Worm (Caenorhabditis elegans) whole organism, L4 larva: ENCODE results near the gene acl-9.
A peak's percentile ranks its signal among the peaks of the same experiment; 100 is the strongest.

Experiments used
- F10B5.3 ChIP-seq: sonication (generic microtip); optimal IDR thresholded peaks from 2 replicates; lab custom pipeline; 2016; ENCODE audit warnings: mild to moderate bottlenecking, missing genetic modification characterization, missing compliant biosample characterization
- T26A8.4 ChIP-seq: fragments of 200-800 bp; sonication (Bioruptor generic); IDR thresholded peaks from 2 replicates; pipeline ENCODE4 v1.3.6; 2022; ENCODE audit warnings: missing genetic modification characterization, missing compliant biosample characterization
- Y105C5A.15 ChIP-seq: fragments of 200-800 bp; sonication (Bioruptor generic); IDR thresholded peaks from 2 replicates; pipeline ENCODE4 v1.3.6; 2022; ENCODE audit warnings: missing genetic modification characterization, missing compliant biosample characterization
- ZK337.2 ChIP-seq: fragments of 200-800 bp; sonication (Bioruptor generic); IDR thresholded peaks from 2 replicates; pipeline ENCODE4 v1.3.6; 2022; ENCODE audit warnings: missing genetic modification reagents, missing genetic modification characterization, missing compliant biosample characterization
- ama-1 ChIP-seq: fragments of 150-350 bp; optimal IDR thresholded peaks from 2 replicates; lab custom pipeline; 2014; ENCODE audit warnings: inconsistent platforms, mixed read lengths
- ceh-28 ChIP-seq: fragments of 150-350 bp; optimal IDR thresholded peaks from 2 replicates; lab custom pipeline; 2014; ENCODE audit warnings: missing biosample characterization, missing genetic modification reagents, missing genetic modification characterization
- ceh-44 ChIP-seq: fragments of 200-800 bp; sonication (Bioruptor generic); IDR thresholded peaks from 2 replicates; pipeline ENCODE4 v1.3.6; 2022; ENCODE audit warnings: missing genetic modification reagents, missing genetic modification characterization, missing compliant biosample characterization
- daf-12 ChIP-seq: fragments of 150-350 bp; optimal IDR thresholded peaks from 2 replicates; lab custom pipeline; 2014; ENCODE audit warnings: missing biosample characterization, missing genetic modification reagents, missing genetic modification characterization
- daf-16 ChIP-seq, 3 experiments: sonication (generic microtip); optimal IDR thresholded peaks; 2 replicates each; lab custom pipeline; 2016 to 2017; ENCODE audit warnings: missing genetic modification characterization in 3 of 3, missing genetic modification reagents in 3 of 3, mild to moderate bottlenecking in 2 of 3, missing compliant biosample characterization in 2 of 3, missing biosample characterization in 1 of 3, moderate library complexity in 1 of 3
- dmd-6 ChIP-seq: fragments of 200-800 bp; sonication (Bioruptor generic); IDR thresholded peaks from 2 replicates; pipeline ENCODE4 v1.3.6; 2022; ENCODE audit warnings: missing genetic modification reagents, missing genetic modification characterization, missing compliant biosample characterization
- dpl-1 ChIP-seq: fragments of 150-350 bp; optimal IDR thresholded peaks from 2 replicates; lab custom pipeline; 2014; ENCODE audit warnings: missing biosample characterization, missing genetic modification reagents, missing genetic modification characterization
- duxl-1 ChIP-seq: sonication (generic microtip); optimal IDR thresholded peaks from 2 replicates; lab custom pipeline; 2016; ENCODE audit warnings: mild to moderate bottlenecking, missing genetic modification characterization, moderate library complexity, missing compliant biosample characterization; ENCODE audit not compliant: poor library complexity
- dve-1 ChIP-seq: sonication (generic microtip); optimal IDR thresholded peaks from 2 replicates; lab custom pipeline; 2017; ENCODE audit warnings: antibody characterized with exemption, mild to moderate bottlenecking, missing genetic modification characterization, missing compliant biosample characterization; ENCODE audit not compliant: insufficient read depth
- hlh-11 ChIP-seq: fragments of 200-800 bp; sonication (Bioruptor generic); optimal IDR thresholded peaks from 2 replicates; lab custom pipeline; 2018; ENCODE audit warnings: mild to moderate bottlenecking, missing genetic modification characterization, missing compliant biosample characterization
- lim-7 ChIP-seq: fragments of 200-800 bp; sonication (Bioruptor generic); IDR thresholded peaks from 2 replicates; pipeline ENCODE4 v1.3.6; 2022; ENCODE audit warnings: missing genetic modification characterization, missing compliant biosample characterization
- lin-1 ChIP-seq: fragments of 200-800 bp; sonication (Bioruptor generic); IDR thresholded peaks from 2 replicates; pipeline ENCODE4 v1.3.6; 2022; ENCODE audit warnings: missing genetic modification reagents, missing genetic modification characterization, missing compliant biosample characterization
- lin-38 ChIP-seq: fragments of 200-800 bp; sonication (Bioruptor generic); IDR thresholded peaks from 2 replicates; pipeline ENCODE4 v1.3.6; 2022; ENCODE audit warnings: missing genetic modification reagents, missing genetic modification characterization, missing compliant biosample characterization
- lin-39 ChIP-seq: fragments of 150-350 bp; optimal IDR thresholded peaks from 2 replicates; lab custom pipeline; 2014; ENCODE audit warnings: missing biosample characterization, missing genetic modification reagents, missing genetic modification characterization
- lir-3 ChIP-seq: sonication (generic microtip); optimal IDR thresholded peaks from 2 replicates; lab custom pipeline; 2016; ENCODE audit warnings: mild to moderate bottlenecking, missing genetic modification characterization, missing compliant biosample characterization
- lsy-2 ChIP-seq, 2 experiments: fragments of 150-350 bp in 1 of 2; sonication (generic microtip) in 1 of 2; optimal IDR thresholded peaks; 2 replicates each; lab custom pipeline; 2014 to 2017; ENCODE audit warnings: missing biosample characterization in 2 of 2, missing genetic modification characterization in 2 of 2
- mxl-3 ChIP-seq: fragments of 200-800 bp; sonication (Bioruptor generic); optimal IDR thresholded peaks from 2 replicates; lab custom pipeline; 2018; ENCODE audit warnings: mild to moderate bottlenecking, missing genetic modification characterization, missing compliant biosample characterization
- nhr-102 ChIP-seq: sonication (generic microtip); optimal IDR thresholded peaks from 2 replicates; lab custom pipeline; 2016; ENCODE audit warnings: mild to moderate bottlenecking, missing genetic modification characterization, moderate library complexity, missing compliant biosample characterization
- nhr-111 ChIP-seq: fragments of 200-800 bp; sonication (Bioruptor generic); optimal IDR thresholded peaks from 2 replicates; lab custom pipeline; 2018; ENCODE audit warnings: mild to moderate bottlenecking, missing genetic modification characterization, missing compliant biosample characterization
- nhr-25 ChIP-seq: sonication (generic microtip); optimal IDR thresholded peaks from 2 replicates; lab custom pipeline; 2017; ENCODE audit warnings: missing genetic modification characterization, mild to moderate bottlenecking, missing compliant biosample characterization, antibody characterized with exemption, moderate library complexity, borderline replicate concordance; ENCODE audit not compliant: insufficient read depth
- nhr-28 ChIP-seq: fragments of 150-350 bp; optimal IDR thresholded peaks from 2 replicates; lab custom pipeline; 2014; ENCODE audit warnings: missing biosample characterization, missing genetic modification characterization
- nhr-42 ChIP-seq: fragments of 200-800 bp; sonication (Bioruptor generic); IDR thresholded peaks from 2 replicates; pipeline ENCODE4 v1.3.6; 2022; ENCODE audit warnings: missing genetic modification characterization, missing compliant biosample characterization
- php-3 ChIP-seq: fragments of 200-800 bp; sonication (Bioruptor generic); IDR thresholded peaks from 2 replicates; pipeline ENCODE4 v1.3.6; 2022; ENCODE audit warnings: missing genetic modification reagents, missing genetic modification characterization, missing compliant biosample characterization
- pqm-1 ChIP-seq: sonication (generic microtip); optimal IDR thresholded peaks from 2 replicates; lab custom pipeline; 2017; ENCODE audit warnings: missing biosample characterization, missing genetic modification characterization
- rbr-2 ChIP-seq: sonication (generic microtip); optimal IDR thresholded peaks from 2 replicates; lab custom pipeline; 2016; ENCODE audit warnings: missing genotype, missing genetic modification characterization, missing compliant biosample characterization
- spr-1 ChIP-seq: sonication (generic microtip); optimal IDR thresholded peaks from 2 replicates; lab custom pipeline; 2016; ENCODE audit warnings: mild to moderate bottlenecking, missing genetic modification characterization, missing compliant biosample characterization
- tag-97 ChIP-seq: fragments of 200-800 bp; sonication (Bioruptor generic); IDR thresholded peaks from 2 replicates; pipeline ENCODE4 v1.3.6; 2022; ENCODE audit warnings: missing genetic modification characterization, missing compliant biosample characterization
- tra-1 ChIP-seq: fragments of 200-800 bp; sonication (Bioruptor generic); IDR thresholded peaks from 2 replicates; pipeline ENCODE4 v1.3.6; 2022; ENCODE audit warnings: missing genetic modification reagents, missing genetic modification characterization, missing compliant biosample characterization
- unc-62 ChIP-seq, 3 experiments: fragments of 150-350 bp in 1 of 3; sonication (generic microtip); optimal IDR thresholded peaks in 2 of 3; peaks in 1 of 3; 1 replicate in 1 of 3; 2 replicates in 2 of 3; lab custom pipeline; 2014 to 2017; ENCODE audit warnings: missing biosample characterization in 3 of 3, missing genetic modification characterization in 3 of 3, missing genetic modification reagents in 3 of 3, missing genotype in 1 of 3
- zag-1 ChIP-seq: fragments of 150-350 bp; optimal IDR thresholded peaks from 2 replicates; lab custom pipeline; 2014; ENCODE audit warnings: missing biosample characterization, missing genetic modification characterization
- ztf-7 ChIP-seq: fragments of 150-350 bp; optimal IDR thresholded peaks from 2 replicates; lab custom pipeline; 2014; ENCODE audit warnings: missing biosample characterization, missing genetic modification characterization

Gene acl-9

DNA sequence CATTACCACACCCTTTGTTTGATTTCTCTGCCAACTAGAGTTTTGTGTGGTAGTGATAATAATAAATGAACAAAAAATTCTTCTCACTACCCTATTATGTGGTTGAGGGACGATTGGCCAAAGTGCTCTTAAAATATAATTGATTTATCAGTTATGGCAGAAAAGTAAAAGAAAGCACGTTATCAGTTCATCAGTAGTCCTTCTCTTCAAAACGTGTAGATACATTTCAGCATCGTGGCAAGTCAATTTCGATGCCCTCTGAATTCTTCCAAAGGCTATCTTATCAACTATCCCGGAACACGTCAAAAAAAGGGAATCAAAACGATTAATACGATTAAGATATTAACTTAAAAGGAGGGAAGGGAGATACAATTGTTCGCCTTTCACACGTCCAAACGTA lies 40.0 kb upstream of the acl-9 start (continued):
- no peak for TF ChIP-seq ceh-44
- TF ChIP-seq T26A8.4 (GFP tag; lab: Robert Waterston, UW): no peak
- TF ChIP-seq lim-7: no peak
- peak; percentile 87 for TF ChIP-seq nhr-28 (tag; lab: Kevin White, UChicago)
- no peak; the same call in 1 of the 2 replicates for TF ChIP-seq nhr-42
- TF ChIP-seq duxl-1 (tag; lab: Kevin White, UChicago): no peak
- TF ChIP-seq dpl-1 (GFP tag; lab: Kevin White, UChicago): no peak
- TF ChIP-seq pqm-1 (tag; lab: Kevin White, UChicago): peak; percentile 97
- no peak for TF ChIP-seq Y105C5A.15
- no peak for TF ChIP-seq daf-12 (tag; lab: Kevin White, UChicago)
- no peak for TF ChIP-seq rbr-2 (tag; lab: Kevin White, UChicago)
- no peak for TF ChIP-seq ama-1
- no peak for TF ChIP-seq nhr-25 (tag; lab: Kevin White, UChicago)

DNA sequence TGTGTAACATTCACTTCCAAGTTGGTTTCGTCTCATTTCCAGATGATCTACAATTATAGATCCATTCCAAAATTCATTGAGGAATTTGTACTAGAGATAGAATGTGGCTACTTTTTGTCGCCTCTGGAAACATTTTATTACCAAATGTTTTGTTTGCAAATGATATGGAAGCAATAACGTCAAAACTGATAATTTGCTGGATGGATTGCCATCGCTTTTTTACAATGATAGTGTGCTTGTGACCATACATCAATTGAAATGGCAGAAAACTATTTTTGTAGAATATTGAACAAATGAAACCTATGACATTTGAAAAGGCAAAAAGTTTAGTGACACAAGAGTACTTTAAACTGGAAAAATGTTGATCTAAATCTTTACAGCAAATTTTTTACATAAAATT lies 38.6 kb upstream of the acl-9 start:
- TF ChIP-seq lir-3 (tag; lab: Kevin White, UChicago): no peak
- TF ChIP-seq dve-1: peak; percentile 37
- TF ChIP-seq ZK337.2 (GFP tag; lab: Robert Waterston, UW): no peak
- no peak for TF ChIP-seq F10B5.3 (tag; lab: Kevin White, UChicago)
- TF ChIP-seq dmd-6 (GFP tag; lab: Robert Waterston, UW): peak; percentile 60
- TF ChIP-seq daf-16 (GFP tag; optimal IDR thresholded peaks at IDR 0.05; lab: Kevin White, UChicago): no peak
- peak; percentile 40 for TF ChIP-seq daf-16 (tag; optimal IDR thresholded peaks at IDR 0.05; lab: Kevin White, UChicago)
- peak; percentile 28 for TF ChIP-seq hlh-11 (tag; lab: Kevin White, UChicago)
- no peak for TF ChIP-seq spr-1 (tag; lab: Kevin White, UChicago)
- peak; percentile 60 for TF ChIP-seq nhr-28 (tag; lab: Kevin White, UChicago)
- 0 out of 2 replicates have a peak, but pooled peaks have one; percentile 42 for TF ChIP-seq php-3 (GFP tag; lab: Robert Waterston, UW)
- TF ChIP-seq lin-38: no peak
- TF ChIP-seq ztf-7 (tag; lab: Kevin White, UChicago): no peak
- TF ChIP-seq mxl-3 (GFP tag; lab: Kevin White, UChicago): no peak
- no peak for TF ChIP-seq unc-62 (GFP tag; optimal IDR thresholded peaks at IDR 0.05 in 1 of 2; lab: Kevin White, UChicago)
- no peak for TF ChIP-seq unc-62 (tag; optimal IDR thresholded peaks at IDR 0.05; lab: Kevin White, UChicago)
- no peak for TF ChIP-seq lin-1 (GFP tag; lab: Robert Waterston, UW)
- TF ChIP-seq nhr-111 (GFP tag; lab: Kevin White, UChicago): no peak
- peak; percentile 69 for TF ChIP-seq pqm-1 (tag; lab: Kevin White, UChicago)
- TF ChIP-seq ceh-28 (tag; lab: Kevin White, UChicago): no peak

DNA sequence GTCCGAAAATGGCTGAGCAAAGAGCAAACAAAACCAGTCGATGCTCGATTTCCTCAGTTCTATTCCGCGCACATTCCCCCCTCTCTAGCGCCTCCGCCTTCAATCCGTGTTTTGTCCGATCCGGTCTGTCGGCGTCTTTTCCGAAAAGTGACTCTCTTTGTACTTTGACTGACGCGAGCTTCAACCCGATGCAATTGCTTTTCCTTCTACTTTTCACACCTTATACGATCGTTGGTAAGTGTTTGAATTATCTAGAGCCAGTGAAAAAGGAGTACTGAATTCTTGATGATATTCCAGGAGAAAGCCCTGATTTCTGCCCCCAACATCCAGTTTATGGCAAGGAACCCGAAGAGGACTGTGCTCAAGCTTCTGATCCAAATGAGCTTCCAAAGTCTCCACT lies 38.0 kb upstream of the acl-9 start, which contains the start of gene cht-6:
Gene cht-6 (plus strand): TSS at position 9 of the 400 bp plus-strand sequence.
- TF ChIP-seq lin-39 (no peak), unc-62 (GFP tag; optimal IDR thresholded peaks at IDR 0.05 in 1 of 2; lab: Kevin White, UChicago) (peak in 1 of 2 experiments; percentile 93), unc-62 (tag; optimal IDR thresholded peaks at IDR 0.05; lab: Kevin White, UChicago) (no peak)
- TF ChIP-seq, all 104 proteins: peak for 1

DNA sequence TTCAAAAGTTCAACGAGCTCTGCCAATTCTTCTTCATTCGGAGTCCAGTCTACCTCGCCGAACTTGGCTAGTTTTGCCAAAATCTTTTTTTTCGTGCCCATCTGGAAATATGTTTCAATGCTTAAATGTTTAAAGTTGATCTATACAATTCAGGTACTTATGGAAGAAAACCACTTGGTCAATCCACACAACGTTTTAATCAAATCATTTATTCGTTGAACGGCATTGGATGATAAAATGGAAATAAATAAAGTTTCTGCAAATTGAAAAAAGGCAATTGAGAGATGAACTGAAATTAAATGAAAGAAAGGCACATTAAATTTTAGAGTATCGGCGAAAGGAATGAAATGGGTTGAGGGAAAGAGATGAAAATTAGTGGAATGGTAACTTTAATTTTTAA lies 29.0 kb upstream of the acl-9 start, which contains the start of gene urb-1:
Gene urb-1 (minus strand): TSS at position 101 of the 400 bp plus-strand sequence.
- TF ChIP-seq nhr-102 (tag; lab: Kevin White, UChicago) (no peak), tag-97 (no peak), tra-1 (no peak), lsy-2 (tag; optimal IDR thresholded peaks at IDR 0.05; lab: Kevin White, UChicago) (no peak), zag-1 (tag; lab: Kevin White, UChicago) (no peak), lim-7 (no peak)
